Worm (Caenorhabditis elegans): Measurements from ENCODE around the gene zipt-2.3.

The zipt-2.3 gene

DNA sequence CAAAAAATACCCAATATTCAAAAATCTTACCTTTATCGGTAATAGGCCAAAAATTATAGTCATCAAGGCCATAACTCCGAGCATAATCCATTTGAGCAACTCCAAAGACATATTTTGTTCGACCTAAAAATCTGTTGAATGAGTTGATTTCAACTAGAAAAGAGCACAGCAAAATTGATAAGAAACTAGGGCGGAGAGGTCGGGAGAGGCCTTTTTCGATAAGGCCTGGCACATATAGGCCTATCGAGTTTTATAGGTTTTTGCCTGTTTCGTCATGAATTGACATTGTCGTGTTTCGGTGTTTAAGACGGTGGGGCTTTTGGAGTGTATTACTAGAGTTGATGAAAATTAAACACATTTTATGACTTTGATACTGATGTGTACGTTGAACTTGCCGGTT lies at the start of gene zipt-2.3:
TSS of gene zipt-2.3 (minus strand) at position 147 of the 400 bp plus-strand sequence.
- TF ChIP-seq scrt-1 (GFP tag; IDR thresholded peaks at IDR 0.05) (no peak), aly-1 (tag; optimal IDR thresholded peaks at IDR 0.05) (no peak), hnd-1 (tag; optimal IDR thresholded peaks at IDR 0.05) (no peak), flt-1 (GFP tag; IDR thresholded peaks at IDR 0.05) (no peak), F13C5.2 (tag; optimal IDR thresholded peaks at IDR 0.05) (no peak)

DNA sequence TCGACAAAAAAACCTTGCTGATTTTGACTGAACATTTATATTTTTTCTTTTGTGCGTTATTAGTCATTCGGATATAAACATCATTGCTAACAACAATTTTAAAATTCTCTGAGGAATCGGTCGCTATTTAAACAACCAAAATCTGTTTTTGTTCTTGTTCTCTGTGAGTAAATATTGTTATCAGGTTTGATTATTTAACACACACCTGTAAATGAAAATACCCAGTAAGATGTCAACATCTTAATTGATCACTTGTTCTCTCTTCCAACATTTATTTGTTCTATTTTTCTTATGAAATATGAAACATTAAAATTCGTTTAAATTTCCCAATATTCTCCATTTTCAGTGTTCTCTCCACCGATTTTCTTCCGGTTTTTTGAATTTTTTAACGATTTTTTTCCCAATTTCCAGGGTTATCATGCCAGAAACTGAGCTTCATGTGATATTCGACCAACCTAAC lies 47.4 kb upstream of the zipt-2.3 start, which contains the start of gene arrd-11:
TSS of gene arrd-11 (plus strand) at position 410 of the 460 bp plus-strand sequence.
- TF ChIP-seq scrt-1 (GFP tag; IDR thresholded peaks at IDR 0.05), result no peak
- TF ChIP-seq tbx-11 (GFP tag; IDR thresholded peaks at IDR 0.05), result no peak
- no peak for TF ChIP-seq ceh-13 (GFP tag; optimal IDR thresholded peaks at IDR 0.05)
- TF ChIP-seq ets-7 (tag; optimal IDR thresholded peaks at IDR 0.05), result no peak
- no peak for TF ChIP-seq tbx-37 (GFP tag; conservative IDR thresholded peaks at IDR 0.05)
- no peak for TF ChIP-seq ama-1 (optimal IDR thresholded peaks at IDR 0.05)
- TF ChIP-seq tra-4 (tag; optimal IDR thresholded peaks at IDR 0.05), result no peak
- no peak for TF ChIP-seq ceh-36 (tag; optimal IDR thresholded peaks at IDR 0.05)
- TF ChIP-seq hmbx-1 (tag; optimal IDR thresholded peaks at IDR 0.05), result no peak
- no peak for TF ChIP-seq hmg-4 (GFP tag; optimal IDR thresholded peaks at IDR 0.05)
- no peak for TF ChIP-seq aly-1 (tag; optimal IDR thresholded peaks at IDR 0.05)
- no peak for TF ChIP-seq pes-1 (GFP tag; IDR thresholded peaks at IDR 0.05)
- no peak for TF ChIP-seq flt-1 (GFP tag; IDR thresholded peaks at IDR 0.05)
- no peak for TF ChIP-seq B0310.2 (tag; optimal IDR thresholded peaks at IDR 0.05)
- TF ChIP-seq hnd-1 (tag; optimal IDR thresholded peaks at IDR 0.05), result no peak
- TF ChIP-seq F13C5.2 (tag; optimal IDR thresholded peaks at IDR 0.05), result no peak
- TF ChIP-seq sea-1 (GFP tag; conservative IDR thresholded peaks at IDR 0.05), result no peak

DNA sequence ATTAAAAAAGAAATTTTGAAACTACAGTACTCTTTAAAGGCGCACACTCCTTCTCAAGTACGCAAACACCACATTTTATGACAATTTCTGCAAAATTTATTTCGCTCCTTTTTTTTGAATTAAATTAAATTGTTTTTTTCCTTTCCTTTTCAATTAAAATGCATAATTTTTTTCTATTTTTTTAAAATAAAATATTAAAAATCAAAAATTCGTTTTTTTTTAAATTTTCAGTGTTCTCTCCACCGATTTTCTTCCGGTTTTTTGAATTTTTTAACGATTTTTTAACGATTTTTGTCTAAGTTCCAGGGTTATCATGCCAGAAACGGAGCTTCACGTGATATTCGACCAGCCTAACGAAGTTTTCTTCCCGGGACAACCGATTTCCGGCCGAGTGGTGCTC lies 42.4 kb upstream of the zipt-2.3 start, which contains the start of gene arrd-13:
TSS of gene arrd-13 (plus strand) at position 301 of the 400 bp plus-strand sequence.
- TF ChIP-seq tra-4 (tag; optimal IDR thresholded peaks at IDR 0.05) (no peak), pes-1 (GFP tag; IDR thresholded peaks at IDR 0.05) (no peak), hnd-1 (tag; optimal IDR thresholded peaks at IDR 0.05) (no peak), aly-1 (tag; optimal IDR thresholded peaks at IDR 0.05) (no peak), ceh-36 (tag; optimal IDR thresholded peaks at IDR 0.05) (no peak), ets-7 (tag; optimal IDR thresholded peaks at IDR 0.05) (no peak), sea-1 (GFP tag; conservative IDR thresholded peaks at IDR 0.05) (no peak)

DNA sequence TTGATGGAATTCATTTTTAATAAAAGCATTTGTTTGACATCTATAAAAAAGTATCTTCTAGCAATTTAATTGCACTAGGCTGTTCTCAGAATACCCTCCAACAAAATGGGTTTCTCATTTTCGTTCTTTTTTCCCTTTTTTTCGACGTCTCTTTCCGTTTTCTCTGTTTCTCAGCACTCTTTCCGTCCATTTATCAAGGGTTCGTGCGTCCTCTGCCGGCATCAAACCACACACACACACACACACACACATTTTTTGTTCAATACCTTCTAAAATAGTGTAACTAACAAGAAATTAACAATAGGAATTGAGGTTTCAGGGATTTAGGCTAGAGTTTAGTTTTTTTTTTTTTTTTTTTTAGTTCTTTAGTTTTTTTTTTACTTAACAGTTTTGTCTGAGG lies 40.6 kb upstream of the zipt-2.3 start:
- TF ChIP-seq B0310.2 (tag; optimal IDR thresholded peaks at IDR 0.05), result no peak
- no peak for TF ChIP-seq F13C5.2 (tag; optimal IDR thresholded peaks at IDR 0.05)
- no peak for TF ChIP-seq ama-1 (optimal IDR thresholded peaks at IDR 0.05)
- TF ChIP-seq sea-1 (GFP tag; conservative IDR thresholded peaks at IDR 0.05), result no peak
- TF ChIP-seq pes-1 (GFP tag; IDR thresholded peaks at IDR 0.05), result no peak
- no peak for TF ChIP-seq ets-7 (tag; optimal IDR thresholded peaks at IDR 0.05)
- no peak for TF ChIP-seq ceh-13 (GFP tag; optimal IDR thresholded peaks at IDR 0.05)
- TF ChIP-seq tbx-11 (GFP tag; IDR thresholded peaks at IDR 0.05), result no peak
- no peak for TF ChIP-seq aly-1 (tag; optimal IDR thresholded peaks at IDR 0.05)
- TF ChIP-seq hmg-4 (GFP tag; optimal IDR thresholded peaks at IDR 0.05), result no peak
- TF ChIP-seq tbx-37 (GFP tag; conservative IDR thresholded peaks at IDR 0.05), result no peak
- TF ChIP-seq tra-4 (tag; optimal IDR thresholded peaks at IDR 0.05), result no peak
- no peak for TF ChIP-seq scrt-1 (GFP tag; IDR thresholded peaks at IDR 0.05)
- TF ChIP-seq hnd-1 (tag; optimal IDR thresholded peaks at IDR 0.05), result no peak

DNA sequence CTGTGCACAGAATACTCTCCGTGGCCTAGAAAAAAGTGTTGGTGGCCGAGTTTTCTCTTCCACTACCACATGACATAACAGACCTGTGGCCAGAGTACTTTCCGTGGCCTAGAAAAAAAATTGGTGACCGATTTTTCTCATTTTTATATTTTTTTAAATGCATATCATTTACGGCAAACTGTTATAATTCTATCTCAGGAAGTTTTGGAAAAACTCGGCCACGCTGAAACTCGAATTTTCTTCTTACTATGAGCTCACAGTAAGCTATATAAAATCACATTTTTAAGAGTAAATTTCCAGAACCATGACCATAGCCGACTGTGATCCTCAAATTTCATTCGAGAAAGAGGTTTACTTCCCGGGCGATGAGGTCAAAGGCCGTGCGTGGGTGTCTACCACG lies 36.3 kb upstream of the zipt-2.3 start, which contains the start of gene arrd-14:
TSS of gene arrd-14 (plus strand) at position 301 of the 400 bp plus-strand sequence.
- TF ChIP-seq ceh-36 (tag; optimal IDR thresholded peaks at IDR 0.05) (no peak), F13C5.2 (tag; optimal IDR thresholded peaks at IDR 0.05) (no peak), ama-1 (optimal IDR thresholded peaks at IDR 0.05) (no peak), hmg-4 (GFP tag; optimal IDR thresholded peaks at IDR 0.05) (no peak), tbx-11 (GFP tag; IDR thresholded peaks at IDR 0.05) (no peak), hmbx-1 (tag; optimal IDR thresholded peaks at IDR 0.05) (no peak), tbx-37 (GFP tag; conservative IDR thresholded peaks at IDR 0.05) (no peak), hnd-1 (tag; optimal IDR thresholded peaks at IDR 0.05) (no peak), pes-1 (GFP tag; IDR thresholded peaks at IDR 0.05) (no peak), aly-1 (tag; optimal IDR thresholded peaks at IDR 0.05) (no peak), flt-1 (GFP tag; IDR thresholded peaks at IDR 0.05) (no peak), tra-4 (tag; optimal IDR thresholded peaks at IDR 0.05) (no peak), sea-1 (GFP tag; conservative IDR thresholded peaks at IDR 0.05) (no peak), scrt-1 (GFP tag; IDR thresholded peaks at IDR 0.05) (no peak), B0310.2 (tag; optimal IDR thresholded peaks at IDR 0.05) (no peak), ceh-13 (GFP tag; optimal IDR thresholded peaks at IDR 0.05) (no peak), ets-7 (tag; optimal IDR thresholded peaks at IDR 0.05) (no peak)

DNA sequence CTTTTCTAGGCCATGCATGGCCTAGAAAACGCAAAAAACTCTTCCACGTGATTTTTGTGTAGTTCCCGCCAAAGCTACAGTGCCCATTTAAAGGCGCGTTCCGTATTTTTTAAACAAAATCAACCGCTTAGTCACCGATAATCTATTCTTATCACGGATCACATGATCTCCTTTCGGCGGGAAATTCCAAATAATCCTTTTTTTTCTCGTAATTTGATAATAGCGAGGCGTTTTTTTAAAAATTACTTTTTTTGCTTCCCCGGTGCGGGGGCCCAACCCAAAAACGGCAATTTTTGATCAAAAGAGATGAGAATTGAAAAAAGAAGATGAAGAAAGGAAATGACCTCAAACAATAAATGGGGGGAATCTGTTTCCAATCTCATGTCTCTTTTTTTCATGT lies 35.4 kb upstream of the zipt-2.3 start:
- TF ChIP-seq hnd-1 (tag; optimal IDR thresholded peaks at IDR 0.05), result no peak
- TF ChIP-seq flt-1 (GFP tag; IDR thresholded peaks at IDR 0.05), result no peak
- TF ChIP-seq sea-1 (GFP tag; conservative IDR thresholded peaks at IDR 0.05), result no peak
- no peak for TF ChIP-seq ceh-13 (GFP tag; optimal IDR thresholded peaks at IDR 0.05)
- no peak for TF ChIP-seq scrt-1 (GFP tag; IDR thresholded peaks at IDR 0.05)
- no peak for TF ChIP-seq B0310.2 (tag; optimal IDR thresholded peaks at IDR 0.05)
- TF ChIP-seq hmg-4 (GFP tag; optimal IDR thresholded peaks at IDR 0.05), result no peak
- TF ChIP-seq aly-1 (tag; optimal IDR thresholded peaks at IDR 0.05), result no peak
- no peak for TF ChIP-seq F13C5.2 (tag; optimal IDR thresholded peaks at IDR 0.05)
- TF ChIP-seq tbx-11 (GFP tag; IDR thresholded peaks at IDR 0.05), result no peak

DNA sequence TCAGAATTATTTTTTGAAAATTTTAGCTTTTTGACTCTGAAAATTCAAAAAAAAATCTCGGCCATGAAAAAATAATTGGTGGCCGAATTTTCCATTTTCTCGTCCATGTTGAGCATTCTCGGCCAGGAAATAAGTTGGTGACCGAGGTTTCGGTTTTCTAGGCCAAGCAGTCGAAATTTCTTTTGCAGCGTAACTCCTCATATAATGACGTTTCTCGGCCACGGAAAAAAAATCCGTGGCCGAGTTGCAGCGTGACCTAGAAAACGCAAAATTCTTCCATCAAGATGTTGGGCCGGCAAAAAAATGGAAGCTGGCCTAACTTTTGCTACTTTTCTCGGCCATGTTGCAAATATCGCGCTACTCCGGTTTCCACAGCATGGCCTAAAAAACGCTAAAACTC lies 34.4 kb upstream of the zipt-2.3 start:
- TF ChIP-seq ets-7 (tag; optimal IDR thresholded peaks at IDR 0.05), result no peak
- TF ChIP-seq F13C5.2 (tag; optimal IDR thresholded peaks at IDR 0.05), result no peak
- TF ChIP-seq ceh-36 (tag; optimal IDR thresholded peaks at IDR 0.05), result no peak
- TF ChIP-seq flt-1 (GFP tag; IDR thresholded peaks at IDR 0.05), result no peak
- no peak for TF ChIP-seq pes-1 (GFP tag; IDR thresholded peaks at IDR 0.05)
- no peak for TF ChIP-seq sea-1 (GFP tag; conservative IDR thresholded peaks at IDR 0.05)
- TF ChIP-seq ceh-13 (GFP tag; optimal IDR thresholded peaks at IDR 0.05), result no peak
- no peak for TF ChIP-seq hmbx-1 (tag; optimal IDR thresholded peaks at IDR 0.05)
- no peak for TF ChIP-seq hmg-4 (GFP tag; optimal IDR thresholded peaks at IDR 0.05)

All from whole organism, early embryonic.